Fruit fly (Drosophila melanogaster) whole organism, wandering third instar larva: Measurements from ENCODE around the gene CG13622.

Source experiments
- Abd-B ChIP-seq: fragments of >200 bp; optimal IDR thresholded peaks from 2 replicates; lab custom pipeline; 2017; ENCODE audit warnings: missing biosample characterization, missing genetic modification characterization
- CG32264 ChIP-seq: fragments of 200-800 bp; sonication (Bioruptor generic); optimal IDR thresholded peaks from 2 replicates; lab custom pipeline; 2016; ENCODE audit warnings: missing biosample characterization, missing genetic modification characterization
- CG9705 ChIP-seq: fragments of 200-800 bp; sonication (Bioruptor generic); optimal IDR thresholded peaks from 2 replicates; lab custom pipeline; 2018; ENCODE audit warnings: missing biosample characterization, mild to moderate bottlenecking, missing genetic modification characterization
- CrebA ChIP-seq: fragments of 200-800 bp; sonication (Bioruptor generic); optimal IDR thresholded peaks from 2 replicates; lab custom pipeline; 2016; ENCODE audit warnings: missing biosample characterization, mild to moderate bottlenecking, missing genetic modification characterization, borderline replicate concordance
- Dfd ChIP-seq: fragments of >200 bp; optimal IDR thresholded peaks from 2 replicates; lab custom pipeline; 2017; ENCODE audit warnings: missing biosample characterization, missing genetic modification characterization
- Dif ChIP-seq: fragments of 200-275, 200-300 bp; sonication (Bioruptor generic); optimal IDR thresholded peaks from 2 replicates; lab custom pipeline; 2018; ENCODE audit warnings: missing biosample characterization, missing genetic modification characterization; ENCODE audit not compliant: partially characterized antibody
- GATAd ChIP-seq: sonication (Bioruptor generic); optimal IDR thresholded peaks from 2 replicates; lab custom pipeline; 2016; ENCODE audit warnings: missing biosample characterization, missing genetic modification characterization
- HLH106 ChIP-seq: fragments of 200-800 bp; optimal IDR thresholded peaks from 3 replicates; lab custom pipeline; 2019; ENCODE audit warnings: missing biosample characterization, mild to moderate bottlenecking, missing genetic modification characterization, moderate library complexity
- Hnf4 ChIP-seq: fragments of 200-800 bp; sonication (Bioruptor generic); optimal IDR thresholded peaks from 2 replicates; lab custom pipeline; 2016; ENCODE audit warnings: missing biosample characterization, mild to moderate bottlenecking, missing genetic modification characterization
- Hr78 ChIP-seq: fragments of >200 bp; optimal IDR thresholded peaks from 2 replicates; lab custom pipeline; 2017; ENCODE audit warnings: missing biosample characterization, missing genetic modification characterization
- Hr83 ChIP-seq: fragments of 200-300 bp; sonication (Bioruptor generic); optimal IDR thresholded peaks from 2 replicates; lab custom pipeline; 2016; ENCODE audit warnings: missing biosample characterization, mild to moderate bottlenecking, missing genetic modification characterization, moderate library complexity; ENCODE audit not compliant: poor library complexity, severe bottlenecking
- Jra ChIP-seq: sonication (Bioruptor generic); optimal IDR thresholded peaks from 2 replicates; lab custom pipeline; 2016; ENCODE audit warnings: missing biosample characterization, missing genetic modification characterization
- Mio ChIP-seq: sonication (Bioruptor generic); optimal IDR thresholded peaks from 2 replicates; lab custom pipeline; 2016; ENCODE audit warnings: missing biosample characterization, missing genetic modification characterization
- Myc ChIP-seq: fragments of >200 bp; optimal IDR thresholded peaks from 2 replicates; lab custom pipeline; 2017
- N ChIP-seq: fragments of >200 bp; optimal IDR thresholded peaks from 2 replicates; lab custom pipeline; 2018; ENCODE audit warnings: missing biosample characterization, missing external identifiers, missing genetic modification characterization
- OdsH ChIP-seq: fragments of 200-800 bp; sonication (Bioruptor generic); optimal IDR thresholded peaks from 2 replicates; lab custom pipeline; 2016; ENCODE audit warnings: missing biosample characterization, mild to moderate bottlenecking, missing genetic modification characterization
- Rel ChIP-seq, 2 experiments: fragments of 200-800 bp; sonication (Bioruptor generic) in 1 of 2; optimal IDR thresholded peaks; 2 replicates in 1 of 2; 3 replicates in 1 of 2; lab custom pipeline; 2016 to 2019; ENCODE audit warnings: mild to moderate bottlenecking in 2 of 2, missing biosample characterization in 2 of 2, missing genetic modification characterization in 2 of 2, moderate library complexity in 1 of 2
- Sp1 ChIP-seq: fragments of 200-800 bp; sonication (Bioruptor generic); optimal IDR thresholded peaks from 3 replicates; lab custom pipeline; 2019; ENCODE audit warnings: missing biosample characterization, mild to moderate bottlenecking, missing genetic modification characterization, moderate library complexity
- Vsx2 ChIP-seq: fragments of 200-300, 225-300 bp; sonication (Bioruptor generic); optimal IDR thresholded peaks from 2 replicates; lab custom pipeline; 2018; ENCODE audit warnings: missing biosample characterization, missing genetic modification characterization; ENCODE audit not compliant: partially characterized antibody
- br ChIP-seq: fragments of 200-800 bp; sonication (Bioruptor generic); optimal IDR thresholded peaks from 2 replicates; lab custom pipeline; 2016; ENCODE audit warnings: missing biosample characterization, missing genetic modification characterization
- brk ChIP-seq: fragments of 200-800 bp; sonication (Bioruptor generic); optimal IDR thresholded peaks from 2 replicates; lab custom pipeline; 2016; ENCODE audit warnings: missing biosample characterization, mild to moderate bottlenecking, missing genetic modification characterization
- dl ChIP-seq, 2 experiments: fragments of 175-275, 200-275 bp in 1 of 2; fragments of 200-275 bp in 1 of 2; sonication (Bioruptor generic); optimal IDR thresholded peaks; lab custom pipeline; 2018; ENCODE audit warnings: mild to moderate bottlenecking in 2 of 2, missing biosample characterization in 2 of 2, missing genetic modification characterization in 2 of 2, moderate library complexity in 2 of 2; ENCODE audit not compliant: partially characterized antibody in 2 of 2, insufficient read depth in 1 of 2
- dmrt93B ChIP-seq: fragments of 200-800 bp; sonication (Bioruptor generic); optimal IDR thresholded peaks from 2 replicates; lab custom pipeline; 2018; ENCODE audit warnings: missing biosample characterization, mild to moderate bottlenecking, missing genetic modification characterization
- dsf ChIP-seq: sonication (Bioruptor generic); optimal IDR thresholded peaks from 2 replicates; lab custom pipeline; 2016; ENCODE audit warnings: missing biosample characterization, missing genetic modification characterization, borderline replicate concordance
- ey ChIP-seq: fragments of 200-800 bp; sonication (Bioruptor generic); optimal IDR thresholded peaks from 2 replicates; lab custom pipeline; 2016; ENCODE audit warnings: missing biosample characterization, missing genetic modification characterization
- foxo ChIP-seq, 2 experiments: fragments of 200-800 bp; sonication (Bioruptor generic); optimal IDR thresholded peaks; 2 replicates in 1 of 2; 3 replicates in 1 of 2; lab custom pipeline; 2016 to 2017; ENCODE audit warnings: missing biosample characterization in 2 of 2, missing genetic modification characterization in 2 of 2
- fru ChIP-seq: fragments of 200-800 bp; sonication (Bioruptor generic); optimal IDR thresholded peaks from 3 replicates; lab custom pipeline; 2016; ENCODE audit warnings: missing biosample characterization, mild to moderate bottlenecking, missing genetic modification characterization
- h ChIP-seq: fragments of 200-800 bp; sonication (Bioruptor generic); optimal IDR thresholded peaks from 3 replicates; lab custom pipeline; 2016; ENCODE audit warnings: missing biosample characterization, mild to moderate bottlenecking, missing genetic modification characterization
- jim ChIP-seq: fragments of 175-275, 200-325 bp; sonication (Bioruptor generic); optimal IDR thresholded peaks from 2 replicates; lab custom pipeline; 2016; ENCODE audit warnings: missing biosample characterization, mild to moderate bottlenecking, missing genetic modification characterization
- lola ChIP-seq: fragments of >200 bp; optimal IDR thresholded peaks from 2 replicates; lab custom pipeline; 2017; ENCODE audit warnings: missing biosample characterization, missing genetic modification characterization
- pan ChIP-seq: fragments of >200 bp; optimal IDR thresholded peaks from 2 replicates; lab custom pipeline; 2017
- psq ChIP-seq: fragments of 200-800 bp; sonication (Bioruptor generic); optimal IDR thresholded peaks from 3 replicates; lab custom pipeline; 2017; ENCODE audit warnings: missing biosample characterization, mild to moderate bottlenecking, missing genetic modification characterization, moderate library complexity
- rgr ChIP-seq: fragments of 200-800 bp; sonication (Bioruptor generic); optimal IDR thresholded peaks from 3 replicates; lab custom pipeline; 2016; ENCODE audit warnings: missing biosample characterization, mild to moderate bottlenecking, missing genetic modification characterization
- sage ChIP-seq: fragments of 200-800 bp; sonication (Bioruptor generic); optimal IDR thresholded peaks from 2 replicates; lab custom pipeline; 2016; ENCODE audit warnings: missing biosample characterization, mild to moderate bottlenecking, missing genetic modification characterization
- sv ChIP-seq: fragments of 200-800 bp; sonication (Bioruptor generic); optimal IDR thresholded peaks from 3 replicates; lab custom pipeline; 2016; ENCODE audit warnings: missing biosample characterization, missing genetic modification characterization
- usp ChIP-seq: fragments of >200 bp; optimal IDR thresholded peaks from 2 replicates; lab custom pipeline; 2017; ENCODE audit warnings: missing biosample characterization, missing genetic modification characterization
- woc ChIP-seq: sonication (Bioruptor generic); optimal IDR thresholded peaks from 2 replicates; lab custom pipeline; 2016; ENCODE audit warnings: missing biosample characterization, mild to moderate bottlenecking, missing genetic modification characterization

The CG13622 gene

DNA sequence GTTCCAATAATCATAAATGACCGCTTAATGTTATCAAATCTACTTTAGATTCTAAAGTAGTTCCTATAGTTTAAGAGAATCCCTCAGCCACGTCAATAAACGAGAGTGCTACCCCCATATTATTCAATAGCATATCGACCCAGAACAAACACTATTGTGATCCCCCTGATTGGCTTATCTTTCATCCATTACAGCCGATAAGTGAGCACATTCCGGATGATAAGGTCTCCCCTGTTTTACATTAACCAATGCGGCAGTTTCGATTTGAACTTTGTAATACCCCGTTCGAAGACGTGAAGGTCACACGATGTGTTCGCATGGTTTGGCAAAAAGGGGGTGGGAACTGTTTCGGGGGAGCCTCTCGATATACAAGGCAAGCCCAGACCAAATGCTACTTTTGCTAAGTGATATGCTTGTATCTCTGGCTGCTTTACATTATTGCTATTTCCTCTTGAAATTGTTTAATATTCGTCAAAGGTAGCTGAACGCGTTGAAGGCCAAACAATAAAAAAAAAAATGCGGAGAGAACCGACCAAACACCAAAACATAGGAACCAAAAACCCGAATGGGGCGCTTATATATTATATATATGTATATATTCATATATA, 40.8 kb upstream of the CG13622 start:
- TF ChIP-seq CG32264 (GFP tag; lab: Kevin White, UChicago) = no peak
- no peak for TF ChIP-seq Rel (GFP tag; optimal IDR thresholded peaks at IDR 0.05; lab: Kevin White, UChicago)
- TF ChIP-seq Rel (tag; optimal IDR thresholded peaks at IDR 0.05; lab: Kevin White, UChicago) = peak; percentile 60

DNA sequence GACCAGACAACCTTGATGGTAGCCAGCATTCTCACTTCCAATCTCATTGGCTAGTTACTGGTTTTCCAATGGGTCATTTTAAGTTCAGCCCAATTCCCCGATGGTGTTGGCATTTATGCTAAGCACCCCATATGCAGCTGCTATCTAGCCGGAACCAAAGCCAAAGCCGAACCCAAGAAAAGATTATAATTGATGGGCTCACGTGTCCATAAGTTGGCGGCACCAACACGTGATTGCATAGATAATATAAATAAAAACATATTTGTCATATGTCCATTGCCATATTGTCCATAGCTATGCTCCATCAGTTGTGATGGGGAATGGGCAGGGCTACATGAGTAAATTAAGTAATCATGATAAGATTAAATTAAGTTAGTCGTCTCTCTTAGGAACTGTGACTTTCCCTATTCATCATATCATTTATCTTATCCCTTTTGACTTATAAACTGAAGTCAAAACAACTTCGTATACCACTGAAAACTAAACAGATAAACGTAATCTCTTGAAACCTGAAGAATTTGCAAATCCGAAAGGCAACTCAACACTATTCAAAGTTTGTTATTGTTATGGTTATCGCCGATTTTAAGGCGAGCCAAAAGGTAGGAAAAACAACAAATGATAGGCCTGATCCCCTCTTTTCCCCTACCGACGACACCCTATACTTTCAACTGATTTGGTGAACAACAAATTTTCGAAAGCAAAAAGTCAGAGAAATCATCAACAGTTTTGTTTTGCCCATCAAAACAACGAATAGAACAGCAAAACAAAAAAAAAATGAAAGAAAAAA, 39.8 kb upstream of the CG13622 start:
- TF ChIP-seq rgr (GFP tag; lab: Kevin White, UChicago) (no peak), lola (GFP tag; lab: Kevin White, UChicago) (no peak), brk (GFP tag; lab: Kevin White, UChicago) (no peak), usp (GFP tag; lab: Kevin White, UChicago) (no peak), sage (no peak), Rel (GFP tag; optimal IDR thresholded peaks at IDR 0.05; lab: Kevin White, UChicago) (no peak), Rel (tag; optimal IDR thresholded peaks at IDR 0.05; lab: Kevin White, UChicago) (no peak), Myc (lab: Kevin White, UChicago) (no peak), Hnf4 (GFP tag; lab: Kevin White, UChicago) (no peak), CG9705 (GFP tag; lab: Kevin White, UChicago) (no peak)

DNA sequence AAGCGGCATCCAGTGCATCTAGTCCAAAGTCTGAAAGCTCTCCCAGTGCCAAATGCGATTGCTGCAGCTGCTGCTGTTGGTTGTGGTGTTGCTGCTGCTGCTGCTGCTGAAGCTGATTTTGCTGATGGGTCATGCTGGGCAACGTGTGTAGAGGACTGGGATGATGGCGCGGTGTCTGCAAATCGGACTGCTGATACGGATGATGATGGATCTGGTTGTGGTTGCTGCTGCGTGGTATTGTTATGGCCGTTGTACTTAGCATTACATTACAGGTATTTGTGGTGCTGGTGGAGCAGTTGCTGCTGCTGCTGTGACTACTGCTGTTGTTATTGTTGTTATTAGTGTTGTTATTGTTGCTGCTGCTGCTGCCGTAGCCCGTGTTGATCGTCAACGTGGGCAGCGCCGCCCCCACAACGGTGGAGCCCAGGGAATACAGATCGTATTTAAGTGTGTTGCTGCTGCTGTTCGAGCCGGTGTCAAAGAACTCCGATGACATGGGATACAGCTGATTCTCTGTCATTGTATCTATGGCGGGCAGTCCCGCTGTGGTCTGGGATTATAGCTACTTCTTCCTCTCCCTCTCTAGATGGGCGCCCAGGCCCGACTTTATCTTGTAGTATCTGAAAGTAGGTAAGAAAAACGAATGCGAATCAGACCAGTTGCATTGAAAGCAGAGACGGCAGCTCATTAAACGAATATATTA, 39.0 kb upstream of the CG13622 start:
- no peak for TF ChIP-seq rgr (GFP tag; lab: Kevin White, UChicago)
- no peak for TF ChIP-seq Rel (GFP tag; optimal IDR thresholded peaks at IDR 0.05; lab: Kevin White, UChicago)
- TF ChIP-seq Rel (tag; optimal IDR thresholded peaks at IDR 0.05; lab: Kevin White, UChicago) = peak; percentile 50
- no peak for TF ChIP-seq brk (GFP tag; lab: Kevin White, UChicago)
- peak; percentile 93 for TF ChIP-seq Dfd
- TF ChIP-seq dsf = no peak
- no peak for TF ChIP-seq br (GFP tag; lab: Kevin White, UChicago)
- no peak for TF ChIP-seq Abd-B
- TF ChIP-seq CrebA (GFP tag; lab: Kevin White, UChicago) = no peak
- TF ChIP-seq Vsx2 (GFP tag; lab: Kevin White, UChicago) = no peak
- no peak for TF ChIP-seq Hnf4 (GFP tag; lab: Kevin White, UChicago)

DNA sequence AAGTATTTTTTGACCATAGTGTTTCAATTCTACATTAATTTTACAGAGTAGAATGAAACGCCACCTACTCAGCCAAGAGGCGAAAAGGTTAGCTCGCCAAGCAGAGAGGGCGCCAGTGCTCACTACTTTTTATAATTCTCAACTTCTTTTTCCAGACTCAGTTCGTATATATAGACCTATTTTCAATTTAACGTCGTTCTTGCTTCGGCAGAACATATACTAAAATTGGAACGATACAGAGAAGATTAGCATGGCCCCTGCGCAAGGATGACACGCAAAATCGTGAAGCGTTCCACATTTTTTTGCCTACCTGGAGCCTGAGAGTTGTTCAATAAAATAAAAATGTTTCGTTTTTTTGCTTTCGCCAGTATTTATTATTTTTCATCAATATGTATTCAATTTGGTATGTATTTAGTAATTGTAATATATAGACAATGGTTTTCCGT, 33.6 kb upstream of the CG13622 start:
- TF ChIP-seq Hr78 (GFP tag; lab: Kevin White, UChicago) = no peak
- TF ChIP-seq rgr (GFP tag; lab: Kevin White, UChicago) = peak; percentile 74
- no peak for TF ChIP-seq Dif
- TF ChIP-seq sv (GFP tag; lab: Kevin White, UChicago) = peak; percentile 56
- no peak for TF ChIP-seq CG32264 (GFP tag; lab: Kevin White, UChicago)
- TF ChIP-seq dl (GFP tag; optimal IDR thresholded peaks at IDR 0.05; lab: Kevin White, UChicago; ENCODE audit: insufficient read depth in 1 of 2, partially characterized antibody in 2 of 2) = no peak
- TF ChIP-seq fru = no peak
- no peak for TF ChIP-seq Rel (GFP tag; optimal IDR thresholded peaks at IDR 0.05; lab: Kevin White, UChicago)
- peak; percentile 4 for TF ChIP-seq Rel (tag; optimal IDR thresholded peaks at IDR 0.05; lab: Kevin White, UChicago)
- TF ChIP-seq OdsH = peak; percentile 76
- TF ChIP-seq HLH106 (tag; lab: Kevin White, UChicago) = peak; percentile 45
- TF ChIP-seq Hr83 = peak; percentile 72
- peak; percentile 71 for TF ChIP-seq h (GFP tag; lab: Kevin White, UChicago)
- TF ChIP-seq GATAd (GFP tag; lab: Kevin White, UChicago) = no peak
- no peak for TF ChIP-seq Sp1
- TF ChIP-seq sage = no peak
- no peak for TF ChIP-seq dsf
- peak; percentile 58 for TF ChIP-seq psq (GFP tag; lab: Kevin White, UChicago)
- TF ChIP-seq Jra (GFP tag; lab: Kevin White, UChicago) = no peak
- TF ChIP-seq Myc (lab: Kevin White, UChicago) = peak; percentile 87
- peak; percentile 54 for TF ChIP-seq br (GFP tag; lab: Kevin White, UChicago)
- no peak for TF ChIP-seq usp (GFP tag; lab: Kevin White, UChicago)
- TF ChIP-seq pan (lab: Kevin White, UChicago) = no peak
- TF ChIP-seq N = no peak
- TF ChIP-seq Hnf4 (GFP tag; lab: Kevin White, UChicago) = peak; percentile 42
- no peak for TF ChIP-seq CrebA (GFP tag; lab: Kevin White, UChicago)
- peak; percentile 24 for TF ChIP-seq dmrt93B
- TF ChIP-seq woc (GFP tag; lab: Kevin White, UChicago) = no peak
- TF ChIP-seq Mio (GFP tag; lab: Kevin White, UChicago) = no peak
- TF ChIP-seq jim (GFP tag; lab: Kevin White, UChicago) = no peak
- no peak for TF ChIP-seq CG9705 (GFP tag; lab: Kevin White, UChicago)
- no peak for TF ChIP-seq Abd-B
- TF ChIP-seq Dfd = no peak
- no peak for TF ChIP-seq foxo (GFP tag; optimal IDR thresholded peaks at IDR 0.05; lab: Kevin White, UChicago)
- TF ChIP-seq ey (GFP tag; lab: Kevin White, UChicago) = peak; percentile 61
